Worm (Caenorhabditis elegans) whole organism, L1 larva: ENCODE measurements around the gene Y47A7.2.

Source experiments
- C04F5.9 ChIP-seq: sonication (generic microtip); optimal IDR thresholded peaks from 2 replicates; lab custom pipeline; 2016; ENCODE audit warnings: missing genetic modification characterization, missing compliant biosample characterization
- C34B4.2 ChIP-seq: sonication (generic microtip); optimal IDR thresholded peaks from 2 replicates; lab custom pipeline; 2017; ENCODE audit warnings: mild to moderate bottlenecking, missing genetic modification characterization, missing compliant biosample characterization
- Y116A8C.19 ChIP-seq: sonication (generic microtip); optimal IDR thresholded peaks from 2 replicates; lab custom pipeline; 2016; ENCODE audit warnings: missing compliant biosample characterization, missing genetic modification characterization, borderline replicate concordance
- aly-2 ChIP-seq: fragments of 150-350 bp; optimal IDR thresholded peaks from 2 replicates; lab custom pipeline; 2014; ENCODE audit warnings: missing biosample characterization, missing genetic modification characterization
- ama-1 ChIP-seq: fragments of 150-350 bp; optimal IDR thresholded peaks from 2 replicates; lab custom pipeline; 2014
- ceh-88 ChIP-seq: fragments of 200-800 bp; sonication (Bioruptor generic); IDR thresholded peaks from 2 replicates; pipeline ENCODE4 v1.3.6; 2022; ENCODE audit warnings: missing genetic modification characterization, missing compliant biosample characterization
- ces-1 ChIP-seq: fragments of 150-350 bp; optimal IDR thresholded peaks from 2 replicates; lab custom pipeline; 2014; ENCODE audit warnings: missing biosample characterization, missing genetic modification reagents, missing genetic modification characterization
- dpl-1 ChIP-seq, 3 experiments: fragments of 150-350 bp in 2 of 3; sonication (generic microtip) in 1 of 3; optimal IDR thresholded peaks; 2 replicates each; lab custom pipeline; 2014 to 2017; ENCODE audit warnings: missing biosample characterization in 3 of 3, missing genetic modification characterization in 3 of 3, missing genetic modification reagents in 3 of 3
- efl-1 ChIP-seq, 4 experiments: fragments of 150-350 bp; optimal IDR thresholded peaks in 3 of 4; peaks in 1 of 4; 1 replicate in 1 of 4; 2 replicates in 3 of 4; lab custom pipeline; 2014; ENCODE audit warnings: missing biosample characterization in 2 of 4, missing genetic modification characterization in 2 of 4, missing genetic modification reagents in 2 of 4
- egl-13 ChIP-seq: sonication (generic microtip); optimal IDR thresholded peaks from 2 replicates; lab custom pipeline; 2016; ENCODE audit warnings: missing genotype, missing genetic modification reagents, missing genetic modification characterization, missing compliant biosample characterization
- elt-2 ChIP-seq: sonication (generic microtip); optimal IDR thresholded peaks from 2 replicates; lab custom pipeline; 2016; ENCODE audit warnings: missing genetic modification characterization, mild to moderate bottlenecking, inconsistent platforms, missing compliant biosample characterization, missing genetic modification reagents
- ets-5 ChIP-seq: fragments of 200-800 bp; sonication (Bioruptor generic); IDR thresholded peaks from 2 replicates; pipeline ENCODE4 v1.3.6; 2022; ENCODE audit warnings: missing genetic modification characterization, missing compliant biosample characterization
- fkh-10 ChIP-seq: sonication (generic microtip); optimal IDR thresholded peaks from 2 replicates; lab custom pipeline; 2017; ENCODE audit warnings: missing biosample characterization, missing genetic modification reagents, missing genetic modification characterization
- fkh-4 ChIP-seq: sonication (generic microtip); optimal IDR thresholded peaks from 2 replicates; lab custom pipeline; 2016; ENCODE audit warnings: missing compliant biosample characterization, missing genetic modification characterization, borderline replicate concordance
- fkh-8 ChIP-seq: sonication (generic microtip); optimal IDR thresholded peaks from 2 replicates; lab custom pipeline; 2016; ENCODE audit warnings: mild to moderate bottlenecking, missing genetic modification characterization, missing compliant biosample characterization
- isw-1 ChIP-seq: fragments of 200-800 bp; sonication (Bioruptor generic); IDR thresholded peaks from 2 replicates; pipeline ENCODE4 v1.3.6; 2022; ENCODE audit warnings: missing genetic modification characterization, missing compliant biosample characterization
- jun-1 ChIP-seq: fragments of 150-350 bp; optimal IDR thresholded peaks from 2 replicates; lab custom pipeline; 2014; ENCODE audit warnings: missing biosample characterization, missing genetic modification reagents, missing genetic modification characterization
- lin-13 ChIP-seq: fragments of 150-350 bp; optimal IDR thresholded peaks from 2 replicates; lab custom pipeline; 2014; ENCODE audit warnings: missing biosample characterization, missing genetic modification reagents, missing genetic modification characterization
- lin-14 ChIP-seq: fragments of 200-800 bp; sonication (Bioruptor generic); optimal IDR thresholded peaks from 2 replicates; lab custom pipeline; 2018; ENCODE audit warnings: mild to moderate bottlenecking, missing genetic modification characterization, moderate library complexity, missing compliant biosample characterization
- lsy-2 ChIP-seq, 2 experiments: fragments of 150-350 bp; optimal IDR thresholded peaks; 2 replicates each; lab custom pipeline; 2014; ENCODE audit warnings: missing biosample characterization in 2 of 2, missing genetic modification characterization in 2 of 2
- mdl-1 ChIP-seq, 2 experiments: fragments of 150-350 bp; optimal IDR thresholded peaks; 2 replicates each; lab custom pipeline; 2014 to 2017; ENCODE audit warnings: missing biosample characterization in 2 of 2, missing genetic modification characterization in 2 of 2, inconsistent platforms in 1 of 2
- mef-2 ChIP-seq: fragments of 150-350 bp; optimal IDR thresholded peaks from 2 replicates; lab custom pipeline; 2014; ENCODE audit warnings: missing biosample characterization, missing genetic modification characterization
- mep-1 ChIP-seq: fragments of 150-350 bp; optimal IDR thresholded peaks from 2 replicates; lab custom pipeline; 2014; ENCODE audit warnings: missing biosample characterization, missing genetic modification characterization
- nhr-11 ChIP-seq: fragments of 150-350 bp; optimal IDR thresholded peaks from 2 replicates; lab custom pipeline; 2014; ENCODE audit warnings: missing biosample characterization, missing genetic modification characterization
- nhr-12 ChIP-seq: sonication (generic microtip); optimal IDR thresholded peaks from 2 replicates; lab custom pipeline; 2017; ENCODE audit warnings: missing biosample characterization, missing genetic modification characterization
- nhr-237 ChIP-seq: fragments of 150-350 bp; optimal IDR thresholded peaks from 2 replicates; lab custom pipeline; 2014; ENCODE audit warnings: missing biosample characterization, missing genetic modification characterization
- nhr-28 ChIP-seq: fragments of 150-350 bp; optimal IDR thresholded peaks from 2 replicates; lab custom pipeline; 2014; ENCODE audit warnings: missing biosample characterization, missing genetic modification characterization
- nhr-71 ChIP-seq: sonication (generic microtip); optimal IDR thresholded peaks from 2 replicates; lab custom pipeline; 2016; ENCODE audit warnings: mild to moderate bottlenecking, missing genetic modification characterization, moderate library complexity, missing compliant biosample characterization
- nhr-76 ChIP-seq: sonication (generic microtip); optimal IDR thresholded peaks from 2 replicates; lab custom pipeline; 2017; ENCODE audit warnings: missing biosample characterization, missing genetic modification characterization
- nhr-77 ChIP-seq: fragments of 150-350 bp; optimal IDR thresholded peaks from 2 replicates; lab custom pipeline; 2014; ENCODE audit warnings: missing biosample characterization, missing genetic modification characterization
- pag-3 ChIP-seq: sonication (generic microtip); optimal IDR thresholded peaks from 2 replicates; lab custom pipeline; 2017; ENCODE audit warnings: missing genetic modification characterization, mild to moderate bottlenecking, missing compliant biosample characterization, antibody characterized with exemption, borderline replicate concordance; ENCODE audit not compliant: insufficient read depth
- pax-3 ChIP-seq: fragments of 200-800 bp; sonication (Bioruptor generic); optimal IDR thresholded peaks from 2 replicates; lab custom pipeline; 2018; ENCODE audit warnings: mild to moderate bottlenecking, missing genetic modification characterization, moderate library complexity, missing compliant biosample characterization
- pqm-1 ChIP-seq: sonication (generic microtip); optimal IDR thresholded peaks from 3 replicates; lab custom pipeline; 2017; ENCODE audit warnings: missing biosample characterization, missing genetic modification characterization
- snu-23 ChIP-seq: sonication (generic microtip); optimal IDR thresholded peaks from 2 replicates; lab custom pipeline; 2016; ENCODE audit warnings: missing genetic modification characterization, missing compliant biosample characterization
- sox-4 ChIP-seq: sonication (generic microtip); optimal IDR thresholded peaks from 2 replicates; lab custom pipeline; 2016; ENCODE audit warnings: missing genetic modification characterization, missing compliant biosample characterization
- sptf-1 ChIP-seq: fragments of 150-350 bp; optimal IDR thresholded peaks from 2 replicates; lab custom pipeline; 2014; ENCODE audit warnings: missing biosample characterization, missing genetic modification characterization
- sup-37 ChIP-seq: fragments of 200-800 bp; sonication (Bioruptor generic); optimal IDR thresholded peaks from 2 replicates; lab custom pipeline; 2018; ENCODE audit warnings: mild to moderate bottlenecking, missing genetic modification characterization, missing compliant biosample characterization
- unc-86 ChIP-seq: sonication (generic microtip); optimal IDR thresholded peaks from 2 replicates; lab custom pipeline; 2016; ENCODE audit warnings: missing genetic modification characterization, missing compliant biosample characterization
- unc-98 ChIP-seq: fragments of 200-800 bp; sonication (Bioruptor generic); IDR thresholded peaks from 2 replicates; pipeline ENCODE4 v1.3.6; 2022; ENCODE audit warnings: missing genetic modification characterization, missing compliant biosample characterization
- xbp-1 ChIP-seq: sonication (generic microtip); optimal IDR thresholded peaks from 2 replicates; lab custom pipeline; 2016; ENCODE audit warnings: missing genetic modification characterization, missing compliant biosample characterization
- zag-1 ChIP-seq: fragments of 150-350 bp; optimal IDR thresholded peaks from 2 replicates; lab custom pipeline; 2014; ENCODE audit warnings: missing biosample characterization, missing genetic modification characterization
- zip-4 ChIP-seq: fragments of 200-800 bp; sonication (Bioruptor generic); optimal IDR thresholded peaks from 2 replicates; lab custom pipeline; 2018; ENCODE audit warnings: mild to moderate bottlenecking, missing genetic modification characterization, moderate library complexity, missing compliant biosample characterization
- ztf-11 ChIP-seq, 2 experiments: sonication (generic microtip); optimal IDR thresholded peaks; 2 replicates each; lab custom pipeline; 2016 to 2017; ENCODE audit warnings: missing genetic modification characterization in 2 of 2, missing biosample characterization in 1 of 2, missing compliant biosample characterization in 1 of 2

Gene Y47A7.2

DNA sequence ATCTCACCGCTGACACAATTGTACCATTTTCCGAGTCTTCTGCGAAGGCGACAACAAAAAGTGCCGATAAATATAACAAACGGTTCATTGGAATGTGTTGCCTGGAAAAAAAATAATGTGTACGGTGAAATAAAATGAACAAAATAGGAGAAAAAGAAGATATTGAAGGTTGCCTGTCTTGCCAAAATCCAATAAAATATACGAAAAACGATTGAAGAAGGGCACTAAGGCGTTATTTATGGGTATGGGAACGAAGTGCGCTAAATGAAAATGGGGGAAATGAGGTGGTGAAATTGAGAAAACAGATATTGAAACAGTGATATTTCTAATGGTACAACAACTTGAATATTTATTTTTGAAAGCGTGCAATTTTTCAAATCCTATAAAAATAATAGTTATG lies at the start of gene Y47A7.2:
TSS of gene Y47A7.2 (minus strand) at position 101 of the 400 bp plus-strand sequence.
- TF ChIP-seq ztf-11 (tag; optimal IDR thresholded peaks at IDR 0.05; lab: Kevin White, UChicago) = no peak
- no peak for TF ChIP-seq fkh-4 (tag; lab: Kevin White, UChicago)
- TF ChIP-seq fkh-10 (GFP tag; lab: Kevin White, UChicago) = no peak
- no peak for TF ChIP-seq mep-1 (tag; lab: Kevin White, UChicago)
- no peak for TF ChIP-seq pqm-1 (tag; lab: Kevin White, UChicago)
- TF ChIP-seq jun-1 (tag; lab: Kevin White, UChicago) = no peak
- TF ChIP-seq pag-3 = no peak
- TF ChIP-seq nhr-71 (tag; lab: Kevin White, UChicago) = no peak
- TF ChIP-seq mdl-1 (tag; optimal IDR thresholded peaks at IDR 0.05; lab: Kevin White, UChicago) = no peak
- TF ChIP-seq isw-1 (GFP tag; lab: Robert Waterston, UW) = no peak
- TF ChIP-seq Y116A8C.19 (tag; lab: Kevin White, UChicago) = no peak
- TF ChIP-seq unc-86 (tag; lab: Kevin White, UChicago) = no peak
- no peak for TF ChIP-seq nhr-76 (tag; lab: Kevin White, UChicago)
- TF ChIP-seq zag-1 (tag; lab: Kevin White, UChicago) = no peak
- TF ChIP-seq nhr-77 = no peak
- TF ChIP-seq dpl-1 (GFP tag; optimal IDR thresholded peaks at IDR 0.05; lab: Kevin White, UChicago) = no peak
- TF ChIP-seq nhr-11 (tag; lab: Kevin White, UChicago) = no peak

- no peak for TF ChIP-seq C34B4.2 (tag; lab: Kevin White, UChicago)
- TF ChIP-seq pax-3 (tag; lab: Kevin White, UChicago) = no peak
- TF ChIP-seq sup-37 = no peak
- no peak for TF ChIP-seq nhr-12 (tag; lab: Kevin White, UChicago)
- no peak for TF ChIP-seq ceh-88 (GFP tag; lab: Robert Waterston, UW)
- no peak for TF ChIP-seq egl-13 (tag; lab: Kevin White, UChicago)
- no peak for TF ChIP-seq zip-4 (GFP tag; lab: Kevin White, UChicago)
- no peak for TF ChIP-seq fkh-8
Observed at ce11 chrV:5243036-5243435, 44.9 kb upstream of the Y47A7.2 start, which contains the start of gene cest-35.1. Gene cest-35.1 (minus strand): TSS chrV:5243136.

DNA sequence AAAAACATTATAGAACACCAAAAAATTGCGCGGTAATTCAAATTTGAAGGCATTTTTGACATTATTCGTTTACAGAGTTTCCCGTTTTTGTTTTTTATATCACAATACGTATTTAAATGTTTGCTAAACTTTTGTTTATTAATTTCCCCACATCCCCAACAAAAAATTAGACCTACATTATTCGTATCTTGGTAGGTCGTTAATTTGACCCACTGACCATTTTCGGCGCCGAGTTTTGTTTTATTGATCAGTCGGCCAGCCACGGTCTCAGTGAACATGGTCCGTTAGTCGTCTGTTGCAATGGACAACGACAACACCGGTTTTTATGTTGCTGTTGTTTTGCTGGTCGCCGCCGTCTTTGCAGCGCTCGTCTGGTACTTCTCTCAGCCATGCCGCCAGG lies 41.8 kb upstream of the Y47A7.2 start, which contains the start of gene B0238.15:
TSS of gene B0238.15 (plus strand) at position 301 of the 400 bp plus-strand sequence.
- TF ChIP-seq efl-1 (optimal IDR thresholded peaks at IDR 0.05; lab: Kevin White, UChicago) (no peak), efl-1 (GFP tag; optimal IDR thresholded peaks at IDR 0.05 in 1 of 2; lab: Kevin White, UChicago) (peak in 1 of 2 experiments; percentile 48), mef-2 (tag; lab: Kevin White, UChicago) (no peak)

DNA sequence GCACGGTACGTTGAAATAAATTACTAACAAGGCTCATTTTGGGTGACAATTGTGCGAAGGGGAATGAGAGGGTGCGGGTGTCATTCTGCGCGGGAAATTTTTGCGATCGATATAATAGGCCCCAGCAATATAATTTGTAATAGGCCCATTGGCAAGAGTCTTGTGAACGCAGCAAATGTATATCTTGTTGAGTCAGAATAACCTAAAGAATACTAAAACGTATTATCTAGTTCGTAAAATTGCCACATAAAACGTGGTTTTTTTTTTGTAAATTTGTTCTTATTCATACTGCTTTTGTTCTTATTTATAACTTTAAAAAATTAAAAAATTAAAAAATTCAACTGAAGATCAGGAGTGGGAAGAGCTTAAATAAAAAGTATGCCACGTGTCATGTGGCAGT lies 41.3 kb upstream of the Y47A7.2 start, which contains the start of gene C52A10.3:
TSS of gene C52A10.3 (minus strand) at position 101 of the 400 bp plus-strand sequence.
- TF ChIP-seq snu-23 (GFP tag; lab: Kevin White, UChicago) (no peak), efl-1 (optimal IDR thresholded peaks at IDR 0.05; lab: Kevin White, UChicago) (no peak), efl-1 (GFP tag; optimal IDR thresholded peaks at IDR 0.05 in 1 of 2; lab: Kevin White, UChicago) (peak in 1 of 2 experiments; percentile 32), sox-4 (tag; lab: Kevin White, UChicago) (no peak), lsy-2 (tag; optimal IDR thresholded peaks at IDR 0.05; lab: Kevin White, UChicago) (no peak)

ce11 chrV:5237116-5237515 lies 39.0 kb upstream of the Y47A7.2 start, which contains the start of gene cest-35.2:
Gene cest-35.2 (minus strand): TSS chrV:5237216.
- TF ChIP-seq nhr-76 (tag; lab: Kevin White, UChicago) (no peak), nhr-237 (tag; lab: Kevin White, UChicago) (no peak), unc-98 (GFP tag; lab: Robert Waterston, UW) (no peak), pag-3 (no peak), lin-14 (no peak), ama-1 (lab: Kevin White, UChicago) (no peak), C04F5.9 (tag; lab: Kevin White, UChicago) (no peak), egl-13 (tag; lab: Kevin White, UChicago) (no peak), elt-2 (no peak), lin-13 (GFP tag; lab: Kevin White, UChicago) (no peak), nhr-28 (tag; lab: Kevin White, UChicago) (no peak), xbp-1 (no peak), ces-1 (no peak), sptf-1 (tag; lab: Kevin White, UChicago) (no peak), aly-2 (tag; lab: Kevin White, UChicago) (no peak), ets-5 (no peak), mef-2 (tag; lab: Kevin White, UChicago) (no peak)
- TF ChIP-seq, all 84 proteins: peak for 0
